1 fruit fly cellular context compared by ENCODE assay signal in the genomic region with DNA sequence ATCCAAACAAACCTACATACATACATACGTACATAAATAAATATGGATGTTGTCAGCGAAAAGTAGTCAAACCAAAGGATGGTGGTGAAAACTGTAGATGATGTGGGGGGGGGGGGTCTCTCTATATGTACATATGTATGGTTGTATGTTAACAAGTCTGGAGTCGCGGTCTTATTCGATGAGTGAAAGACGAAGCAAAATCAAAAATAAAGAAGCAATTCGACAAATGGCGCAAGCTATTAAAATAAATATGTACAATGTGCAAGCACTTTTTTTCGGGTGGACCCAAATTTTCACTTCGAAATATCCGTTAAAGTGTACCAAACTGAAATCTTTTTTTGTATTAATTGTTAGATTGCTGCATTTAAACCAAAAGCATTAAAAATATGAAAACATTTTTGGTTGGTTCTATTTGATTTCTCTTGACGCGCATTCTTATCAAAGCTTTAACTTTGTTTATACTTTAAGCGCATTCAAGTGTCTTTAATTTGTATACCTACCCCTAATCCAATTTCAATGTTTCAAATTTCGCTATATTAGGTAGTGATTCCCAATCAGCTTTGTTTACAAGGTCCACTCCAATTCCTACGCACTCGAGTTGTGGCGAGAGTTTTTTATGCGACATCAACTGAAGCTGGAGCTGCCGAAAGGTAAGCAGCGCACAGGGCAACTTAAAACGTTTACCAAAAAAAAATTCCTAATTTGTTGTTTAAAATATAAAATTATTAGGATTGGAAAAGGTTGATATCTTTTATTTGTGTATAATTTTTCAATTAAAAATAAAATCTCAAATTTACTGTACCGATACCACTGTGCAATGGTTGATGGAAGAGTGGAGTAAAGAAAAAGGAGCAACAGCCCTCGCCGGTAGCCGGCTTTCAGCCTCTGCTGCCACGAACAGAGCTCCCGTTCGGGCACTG.
TF ChIP-seq lines count a peak whose summit lies in the region.

Gene CG31807 (minus strand): TSS at position 51 of the 920 bp plus-strand sequence.

TF ChIP-seq in whole organism, embryonic, 481 proteins besides CTCF, POLR2A, EP300 and RAD21 (continued from another document and continues in another):
- peak; percentile 20; the same call in 1 of the 3 replicates for TF ChIP-seq CG14050 (GFP tag; IDR thresholded peaks at IDR 0.05; lab: Robert Waterston, UW)
- TF ChIP-seq Doc3 (GFP tag; IDR thresholded peaks at IDR 0.05; lab: Robert Waterston, UW; ENCODE audit: partially characterized antibody): no peak
- TF ChIP-seq CG14441 (GFP tag; IDR thresholded peaks at IDR 0.05; lab: Robert Waterston, UW): peak; percentile 21
- peak; percentile 36 for TF ChIP-seq CG30431 (GFP tag; optimal IDR thresholded peaks at IDR 0.05; lab: Kevin White, UChicago)
- no peak for TF ChIP-seq jumu (GFP tag; optimal IDR thresholded peaks at IDR 0.05; lab: Kevin White, UChicago)
- peak; percentile 32 for TF ChIP-seq tx (GFP tag; optimal IDR thresholded peaks at IDR 0.05; lab: Kevin White, UChicago)
- TF ChIP-seq CG10462 (GFP tag; optimal IDR thresholded peaks at IDR 0.05; lab: Kevin White, UChicago): peak; percentile 43
- no peak for TF ChIP-seq CG11247 (GFP tag; IDR thresholded peaks at IDR 0.05; lab: Robert Waterston, UW)
- peak; percentile 90 for TF ChIP-seq Sox102F (GFP tag; optimal IDR thresholded peaks at IDR 0.05; lab: Kevin White, UChicago)
- no peak for TF ChIP-seq Doc2 (GFP tag; IDR thresholded peaks at IDR 0.05; lab: Robert Waterston, UW)
- TF ChIP-seq ac (GFP tag; optimal IDR thresholded peaks at IDR 0.05; lab: Kevin White, UChicago): peak; percentile 36
- peak; percentile 64 for TF ChIP-seq dmrt99B (tag; optimal IDR thresholded peaks at IDR 0.05; lab: Kevin White, UChicago)
- peak; percentile 72 for TF ChIP-seq Blimp-1 (GFP tag; optimal IDR thresholded peaks at IDR 0.05; lab: Kevin White, UChicago)
- TF ChIP-seq CG10209 (GFP tag; optimal IDR thresholded peaks at IDR 0.05; lab: Kevin White, UChicago): peak; percentile 83
- no peak for TF ChIP-seq Hr39 (optimal IDR thresholded peaks at IDR 0.05; lab: Kevin White, UChicago)
- no peak for TF ChIP-seq tna (GFP tag; IDR thresholded peaks at IDR 0.05; lab: Robert Waterston, UW; ENCODE audit: partially characterized antibody)
- TF ChIP-seq esg (GFP tag; conservative IDR thresholded peaks at IDR 0.05; lab: Robert Waterston, UW): 0 out of 2 replicates have a peak, but pooled peaks have one; percentile 12
- no peak for TF ChIP-seq Dbx (GFP tag; IDR thresholded peaks at IDR 0.05; lab: Robert Waterston, UW)
- peak; percentile 28; the same call in 1 of the 3 replicates for TF ChIP-seq CG11695 (GFP tag; IDR thresholded peaks at IDR 0.05; lab: Robert Waterston, UW)
- peak; percentile 45 for TF ChIP-seq CG9609 (GFP tag; optimal IDR thresholded peaks at IDR 0.05; lab: Kevin White, UChicago)
- no peak for TF ChIP-seq CG8281 (tag; optimal IDR thresholded peaks at IDR 0.05; lab: Kevin White, UChicago)
- no peak for TF ChIP-seq otp (GFP tag; IDR thresholded peaks at IDR 0.05; lab: Robert Waterston, UW)
- peak; percentile 57 for TF ChIP-seq CG1233 (GFP tag; optimal IDR thresholded peaks at IDR 0.05; lab: Kevin White, UChicago)
- no peak for TF ChIP-seq CG11085 (GFP tag; IDR thresholded peaks at IDR 0.05; lab: Robert Waterston, UW)
- no peak for TF ChIP-seq sr (GFP tag; IDR thresholded peaks at IDR 0.05; lab: Robert Waterston, UW)
- peak; percentile 62 for TF ChIP-seq CG12659 (GFP tag; optimal IDR thresholded peaks at IDR 0.05; lab: Kevin White, UChicago)
- no peak for TF ChIP-seq CG13123 (GFP tag; optimal IDR thresholded peaks at IDR 0.05; lab: Kevin White, UChicago)
- no peak for TF ChIP-seq Tbp (GFP tag; optimal IDR thresholded peaks at IDR 0.05; lab: Kevin White, UChicago)
- TF ChIP-seq Mrtf (GFP tag; IDR thresholded peaks at IDR 0.05; lab: Robert Waterston, UW): no peak; the same call in 1 of the 3 replicates
- TF ChIP-seq CG14860 (GFP tag; IDR thresholded peaks at IDR 0.05; lab: Robert Waterston, UW; ENCODE audit: partially characterized antibody): no peak
- TF ChIP-seq stc (GFP tag; IDR thresholded peaks at IDR 0.05; lab: Robert Waterston, UW): peak; percentile 55; the same call in 1 of the 2 replicates
- peak; percentile 76 for TF ChIP-seq lbe (GFP tag; optimal IDR thresholded peaks at IDR 0.05; lab: Kevin White, UChicago)
- TF ChIP-seq wor (GFP tag; IDR thresholded peaks at IDR 0.05; lab: Robert Waterston, UW): peak; percentile 25; the same call in 1 of the 2 replicates
- no peak for TF ChIP-seq p53 (GFP tag; optimal IDR thresholded peaks at IDR 0.05; lab: Kevin White, UChicago)
- TF ChIP-seq cato (GFP tag; optimal IDR thresholded peaks at IDR 0.05; lab: Kevin White, UChicago; ENCODE audit: borderline replicate concordance): no peak
- TF ChIP-seq CG9727 (GFP tag; optimal IDR thresholded peaks at IDR 0.05; lab: Kevin White, UChicago): peak; percentile 56
- peak; percentile 17 for TF ChIP-seq NC2α (GFP tag; optimal IDR thresholded peaks at IDR 0.05; lab: Kevin White, UChicago)
- TF ChIP-seq hbn (GFP tag; IDR thresholded peaks at IDR 0.05; lab: Robert Waterston, UW; ENCODE audit: partially characterized antibody): no peak
- peak; percentile 10 for TF ChIP-seq Lhr (GFP tag; optimal IDR thresholded peaks at IDR 0.05; lab: Kevin White, UChicago)
- TF ChIP-seq Sox100B (GFP tag; optimal IDR thresholded peaks at IDR 0.05; lab: Kevin White, UChicago): peak; percentile 70
- TF ChIP-seq Ravus (GFP tag; IDR thresholded peaks at IDR 0.05; lab: Robert Waterston, UW): no peak
- TF ChIP-seq CG3995 (GFP tag; optimal IDR thresholded peaks at IDR 0.05; lab: Kevin White, UChicago): peak; percentile 8
- no peak for TF ChIP-seq CG4404 (GFP tag; IDR thresholded peaks at IDR 0.05; lab: Robert Waterston, UW)
- peak; percentile 16 for TF ChIP-seq CG33213 (GFP tag; optimal IDR thresholded peaks at IDR 0.05; lab: Kevin White, UChicago)
- peak; percentile 84 for TF ChIP-seq grau (tag; optimal IDR thresholded peaks at IDR 0.05; lab: Kevin White, UChicago)
- peak; percentile 10 for TF ChIP-seq CG12769 (tag; optimal IDR thresholded peaks at IDR 0.05; lab: Kevin White, UChicago)
- peak; percentile 73 for TF ChIP-seq D19A (tag; optimal IDR thresholded peaks at IDR 0.05; lab: Kevin White, UChicago)
- no peak for TF ChIP-seq stwl (tag; optimal IDR thresholded peaks at IDR 0.05; lab: Kevin White, UChicago)
- TF ChIP-seq Xrp1 (GFP tag; IDR thresholded peaks at IDR 0.05; lab: Robert Waterston, UW): peak; percentile 39; the same call in 1 of the 2 replicates
- TF ChIP-seq CG9437 (GFP tag; optimal IDR thresholded peaks at IDR 0.05; lab: Kevin White, UChicago): peak; percentile 78
- no peak for TF ChIP-seq Rx (GFP tag; IDR thresholded peaks at IDR 0.05; lab: Robert Waterston, UW)
- TF ChIP-seq CG7745 (tag; optimal IDR thresholded peaks at IDR 0.05; lab: Kevin White, UChicago): no peak
- TF ChIP-seq bigmax (GFP tag; optimal IDR thresholded peaks at IDR 0.05; lab: Kevin White, UChicago): no peak
- no peak for TF ChIP-seq abd-A (tag; optimal IDR thresholded peaks at IDR 0.05; lab: Kevin White, UChicago)
- peak; percentile 87 for TF ChIP-seq Oli (tag; optimal IDR thresholded peaks at IDR 0.05; lab: Kevin White, UChicago)
- TF ChIP-seq HHEX (GFP tag; optimal IDR thresholded peaks at IDR 0.05; lab: Kevin White, UChicago): peak; percentile 68
- TF ChIP-seq CG12155 (GFP tag; optimal IDR thresholded peaks at IDR 0.05; lab: Kevin White, UChicago): peak; percentile 20
- TF ChIP-seq amos (GFP tag; IDR thresholded peaks at IDR 0.05; lab: Robert Waterston, UW; ENCODE audit: partially characterized antibody): no peak
- TF ChIP-seq CG4854 (GFP tag; optimal IDR thresholded peaks at IDR 0.05; lab: Kevin White, UChicago): peak; percentile 25
- no peak for TF ChIP-seq emc (GFP tag; optimal IDR thresholded peaks at IDR 0.05; lab: Kevin White, UChicago)
- TF ChIP-seq seq (GFP tag; IDR thresholded peaks at IDR 0.05; lab: Robert Waterston, UW): peak; percentile 69
- no peak for TF ChIP-seq pfk (GFP tag; optimal IDR thresholded peaks at IDR 0.05; lab: Kevin White, UChicago)
- no peak; the same call in 2 of the 3 replicates for TF ChIP-seq B-H1 (GFP tag; IDR thresholded peaks at IDR 0.05; lab: Robert Waterston, UW)
- no peak for TF ChIP-seq bowl (GFP tag; IDR thresholded peaks at IDR 0.05; lab: Robert Waterston, UW)
- TF ChIP-seq Med (GFP tag; lab: Kevin White, UChicago): peak; percentile 91
- no peak; the same call in 1 of the 2 replicates for TF ChIP-seq CG14667 (GFP tag; IDR thresholded peaks at IDR 0.05; lab: Robert Waterston, UW)
- peak; percentile 16 for TF ChIP-seq tin (GFP tag; optimal IDR thresholded peaks at IDR 0.05; lab: Kevin White, UChicago)
- TF ChIP-seq CG13624 (GFP tag; optimal IDR thresholded peaks at IDR 0.05; lab: Kevin White, UChicago): peak; percentile 41
- 0 out of 3 replicates have a peak, but pooled peaks have one; percentile 16 for TF ChIP-seq CG34422 (GFP tag; IDR thresholded peaks at IDR 0.05; lab: Robert Waterston, UW)
- TF ChIP-seq Mad (GFP tag; optimal IDR thresholded peaks at IDR 0.05; lab: Kevin White, UChicago): no peak
- TF ChIP-seq Sry-δ (GFP tag; optimal IDR thresholded peaks at IDR 0.05; lab: Kevin White, UChicago): peak; percentile 4
- no peak for TF ChIP-seq z (GFP tag; IDR thresholded peaks at IDR 0.05; lab: Robert Waterston, UW)
- peak; percentile 34 for TF ChIP-seq eyg (GFP tag; optimal IDR thresholded peaks at IDR 0.05; lab: Kevin White, UChicago)
- peak; percentile 41; the same call in 1 of the 2 replicates for TF ChIP-seq HLH3B (GFP tag; IDR thresholded peaks at IDR 0.05; lab: Robert Waterston, UW)
- TF ChIP-seq CG17359 (tag; optimal IDR thresholded peaks at IDR 0.05; lab: Kevin White, UChicago): peak; percentile 69
- peak; percentile 86 for TF ChIP-seq CG17361 (GFP tag; IDR thresholded peaks at IDR 0.05; lab: Robert Waterston, UW)
- no peak for TF ChIP-seq CG11696 (GFP tag; IDR thresholded peaks at IDR 0.05; lab: Robert Waterston, UW)
- TF ChIP-seq Oaz (GFP tag; IDR thresholded peaks at IDR 0.05; lab: Robert Waterston, UW): no peak
- peak; percentile 80 for TF ChIP-seq Fer1 (GFP tag; optimal IDR thresholded peaks at IDR 0.05; lab: Kevin White, UChicago)
- TF ChIP-seq yki (optimal IDR thresholded peaks at IDR 0.05; lab: Kevin White, UChicago): no peak
- peak; percentile 65 for TF ChIP-seq oc (tag; optimal IDR thresholded peaks at IDR 0.05; lab: Kevin White, UChicago)
- TF ChIP-seq Ets65A (GFP tag; lab: Kevin White, UChicago): peak; percentile 88
- TF ChIP-seq ab (GFP tag; optimal IDR thresholded peaks at IDR 0.05; lab: Kevin White, UChicago): no peak
- TF ChIP-seq CkIIα-i1 (GFP tag; IDR thresholded peaks at IDR 0.05; lab: Robert Waterston, UW): no peak
- no peak for TF ChIP-seq kay (GFP tag; optimal IDR thresholded peaks at IDR 0.05; lab: Kevin White, UChicago)
- TF ChIP-seq Elba2 (GFP tag; optimal IDR thresholded peaks at IDR 0.05; lab: Kevin White, UChicago): no peak
- TF ChIP-seq hb (GFP tag; IDR thresholded peaks at IDR 0.05; lab: Robert Waterston, UW; ENCODE audit: partially characterized antibody): no peak
- TF ChIP-seq Nf-YB (GFP tag; optimal IDR thresholded peaks at IDR 0.05; lab: Kevin White, UChicago): peak; percentile 64
- no peak for TF ChIP-seq Dfd (GFP tag; optimal IDR thresholded peaks at IDR 0.05; lab: Kevin White, UChicago)
- no peak for TF ChIP-seq Jarid2 (GFP tag; optimal IDR thresholded peaks at IDR 0.05; lab: Kevin White, UChicago)
- peak; percentile 84 for TF ChIP-seq Drgx (GFP tag; IDR thresholded peaks at IDR 0.05; lab: Robert Waterston, UW)
- TF ChIP-seq CG12071 (GFP tag; optimal IDR thresholded peaks at IDR 0.05; lab: Kevin White, UChicago): peak; percentile 59
- peak; percentile 81 for TF ChIP-seq CG18599 (GFP tag; optimal IDR thresholded peaks at IDR 0.05; lab: Kevin White, UChicago)
- no peak for TF ChIP-seq CG7963 (GFP tag; IDR thresholded peaks at IDR 0.05; lab: Robert Waterston, UW; ENCODE audit: partially characterized antibody)
- TF ChIP-seq schlank (tag; optimal IDR thresholded peaks at IDR 0.05; lab: Kevin White, UChicago): peak; percentile 40
- TF ChIP-seq Hand (GFP tag; optimal IDR thresholded peaks at IDR 0.05; lab: Kevin White, UChicago): peak; percentile 81
- peak; percentile 71 for TF ChIP-seq chm (GFP tag; IDR thresholded peaks at IDR 0.05; lab: Robert Waterston, UW)
- TF ChIP-seq CG10431 (GFP tag; optimal IDR thresholded peaks at IDR 0.05; lab: Kevin White, UChicago): peak; percentile 28
- TF ChIP-seq GATAe (GFP tag; conservative IDR thresholded peaks at IDR 0.05; lab: Robert Waterston, UW): no peak
- peak; percentile 75 for TF ChIP-seq CG18262 (tag; optimal IDR thresholded peaks at IDR 0.05; lab: Kevin White, UChicago)
- TF ChIP-seq phol (tag; optimal IDR thresholded peaks at IDR 0.05; lab: Kevin White, UChicago): peak; percentile 75
- peak; percentile 77 for TF ChIP-seq scrt (GFP tag; optimal IDR thresholded peaks at IDR 0.05; lab: Kevin White, UChicago)
- peak; percentile 47 for TF ChIP-seq Side (GFP tag; optimal IDR thresholded peaks at IDR 0.05; lab: Kevin White, UChicago)
- TF ChIP-seq CG2202 (tag; optimal IDR thresholded peaks at IDR 0.05; lab: Kevin White, UChicago): peak; percentile 52
- peak; percentile 34 for TF ChIP-seq slp2 (GFP tag; optimal IDR thresholded peaks at IDR 0.05; lab: Kevin White, UChicago)
- peak; percentile 73 for TF ChIP-seq gsb-n (tag; optimal IDR thresholded peaks at IDR 0.05; lab: Kevin White, UChicago)
- peak; percentile 27 for TF ChIP-seq CG4328 (GFP tag; optimal IDR thresholded peaks at IDR 0.05; lab: Kevin White, UChicago)
- peak; percentile 90 for TF ChIP-seq ATbp (GFP tag; optimal IDR thresholded peaks at IDR 0.05; lab: Kevin White, UChicago)
- no peak for TF ChIP-seq zen (tag; optimal IDR thresholded peaks at IDR 0.05; lab: Kevin White, UChicago)
- TF ChIP-seq unpg (GFP tag; optimal IDR thresholded peaks at IDR 0.05; lab: Kevin White, UChicago): peak; percentile 85
- TF ChIP-seq Bgb (GFP tag; IDR thresholded peaks at IDR 0.05; lab: Robert Waterston, UW; ENCODE audit: partially characterized antibody): no peak
- TF ChIP-seq gcm (GFP tag; optimal IDR thresholded peaks at IDR 0.05; lab: Kevin White, UChicago): peak; percentile 85
- TF ChIP-seq CG12104 (GFP tag; optimal IDR thresholded peaks at IDR 0.05; lab: Kevin White, UChicago): peak; percentile 72
- TF ChIP-seq CG8944 (GFP tag; optimal IDR thresholded peaks at IDR 0.05; lab: Kevin White, UChicago): peak; percentile 56
- no peak for TF ChIP-seq pzg (GFP tag; optimal IDR thresholded peaks at IDR 0.05; lab: Kevin White, UChicago)
- peak; percentile 83 for TF ChIP-seq NfI (GFP tag; optimal IDR thresholded peaks at IDR 0.05; lab: Kevin White, UChicago)
- TF ChIP-seq Hr51 (GFP tag; optimal IDR thresholded peaks at IDR 0.05; lab: Kevin White, UChicago): peak; percentile 24 to 90
- TF ChIP-seq CG16779 (GFP tag; IDR thresholded peaks at IDR 0.05; lab: Robert Waterston, UW): no peak
- TF ChIP-seq BtbVII (GFP tag; optimal IDR thresholded peaks at IDR 0.05; lab: Kevin White, UChicago): peak; percentile 62
- TF ChIP-seq CG1529 (GFP tag; optimal IDR thresholded peaks at IDR 0.05; lab: Kevin White, UChicago): peak; percentile 69
